Worm (Caenorhabditis elegans) whole organism, L1 larva: ENCODE results near the gene rmh-2.
A peak's percentile ranks its signal among the peaks of the same experiment; 100 is the strongest.

Experiments
- C04F5.9 ChIP-seq: sonication (generic microtip); optimal IDR thresholded peaks from 2 replicates; lab custom pipeline; 2016; ENCODE audit warnings: missing genetic modification characterization, missing compliant biosample characterization
- aha-1 ChIP-seq: fragments of 150-350 bp; optimal IDR thresholded peaks from 2 replicates; lab custom pipeline; 2014; ENCODE audit warnings: missing biosample characterization, missing genetic modification characterization
- ama-1 ChIP-seq: fragments of 150-350 bp; optimal IDR thresholded peaks from 2 replicates; lab custom pipeline; 2014
- blmp-1 ChIP-seq: fragments of 150-350 bp; optimal IDR thresholded peaks from 2 replicates; lab custom pipeline; 2014; ENCODE audit warnings: missing biosample characterization, missing genetic modification characterization
- ceh-63 ChIP-seq: fragments of 200-800 bp; sonication (Bioruptor generic); optimal IDR thresholded peaks from 2 replicates; lab custom pipeline; 2018; ENCODE audit warnings: mild to moderate bottlenecking, missing genetic modification characterization, missing compliant biosample characterization
- dsc-1 ChIP-seq: sonication (generic microtip); optimal IDR thresholded peaks from 2 replicates; lab custom pipeline; 2016; ENCODE audit warnings: mild to moderate bottlenecking, missing genetic modification characterization, missing compliant biosample characterization
- efl-1 ChIP-seq, 4 experiments: fragments of 150-350 bp; optimal IDR thresholded peaks in 3 of 4; peaks in 1 of 4; 1 replicate in 1 of 4; 2 replicates in 3 of 4; lab custom pipeline; 2014; ENCODE audit warnings: missing biosample characterization in 2 of 4, missing genetic modification characterization in 2 of 4, missing genetic modification reagents in 2 of 4
- elt-2 ChIP-seq: sonication (generic microtip); optimal IDR thresholded peaks from 2 replicates; lab custom pipeline; 2016; ENCODE audit warnings: missing genetic modification characterization, mild to moderate bottlenecking, inconsistent platforms, missing compliant biosample characterization, missing genetic modification reagents
- fkh-10 ChIP-seq: sonication (generic microtip); optimal IDR thresholded peaks from 2 replicates; lab custom pipeline; 2017; ENCODE audit warnings: missing biosample characterization, missing genetic modification reagents, missing genetic modification characterization
- fkh-8 ChIP-seq: sonication (generic microtip); optimal IDR thresholded peaks from 2 replicates; lab custom pipeline; 2016; ENCODE audit warnings: mild to moderate bottlenecking, missing genetic modification characterization, missing compliant biosample characterization
- fos-1 ChIP-seq: fragments of 150-350 bp; optimal IDR thresholded peaks from 2 replicates; lab custom pipeline; 2014; ENCODE audit warnings: missing biosample characterization, missing genetic modification characterization
- hlh-17 ChIP-seq: fragments of 200-800 bp; sonication (Bioruptor generic); optimal IDR thresholded peaks from 2 replicates; lab custom pipeline; 2018; ENCODE audit warnings: missing genetic modification characterization, mild to moderate bottlenecking, missing compliant biosample characterization, moderate library complexity, borderline replicate concordance
- hlh-4 ChIP-seq: sonication (generic microtip); optimal IDR thresholded peaks from 2 replicates; lab custom pipeline; 2016; ENCODE audit warnings: mild to moderate bottlenecking, missing genetic modification characterization, missing compliant biosample characterization
- irx-1 ChIP-seq: sonication (generic microtip); optimal IDR thresholded peaks from 2 replicates; lab custom pipeline; 2016; ENCODE audit warnings: missing genetic modification characterization, missing compliant biosample characterization
- lin-14 ChIP-seq: fragments of 200-800 bp; sonication (Bioruptor generic); optimal IDR thresholded peaks from 2 replicates; lab custom pipeline; 2018; ENCODE audit warnings: mild to moderate bottlenecking, missing genetic modification characterization, moderate library complexity, missing compliant biosample characterization
- lin-35 ChIP-seq, 2 experiments: fragments of 150-350 bp; optimal IDR thresholded peaks; 2 replicates each; lab custom pipeline; 2014; ENCODE audit warnings: missing biosample characterization in 2 of 2, missing genetic modification characterization in 2 of 2, missing genetic modification reagents in 2 of 2
- lir-3 ChIP-seq: sonication (generic microtip); optimal IDR thresholded peaks from 2 replicates; lab custom pipeline; 2016; ENCODE audit warnings: mild to moderate bottlenecking, missing genetic modification characterization, moderate library complexity, missing compliant biosample characterization; ENCODE audit not compliant: poor library complexity
- mab-9 ChIP-seq: fragments of 200-800 bp; sonication (Bioruptor generic); IDR thresholded peaks from 2 replicates; pipeline ENCODE4 v1.3.6; 2022; ENCODE audit warnings: missing genetic modification reagents, missing genetic modification characterization, missing compliant biosample characterization
- mdl-1 ChIP-seq, 2 experiments: fragments of 150-350 bp; optimal IDR thresholded peaks; 2 replicates each; lab custom pipeline; 2014 to 2017; ENCODE audit warnings: missing biosample characterization in 2 of 2, missing genetic modification characterization in 2 of 2, inconsistent platforms in 1 of 2
- mef-2 ChIP-seq: fragments of 150-350 bp; optimal IDR thresholded peaks from 2 replicates; lab custom pipeline; 2014; ENCODE audit warnings: missing biosample characterization, missing genetic modification characterization
- mep-1 ChIP-seq: fragments of 150-350 bp; optimal IDR thresholded peaks from 2 replicates; lab custom pipeline; 2014; ENCODE audit warnings: missing biosample characterization, missing genetic modification characterization
- nhr-11 ChIP-seq: fragments of 150-350 bp; optimal IDR thresholded peaks from 2 replicates; lab custom pipeline; 2014; ENCODE audit warnings: missing biosample characterization, missing genetic modification characterization
- nhr-28 ChIP-seq: fragments of 150-350 bp; optimal IDR thresholded peaks from 2 replicates; lab custom pipeline; 2014; ENCODE audit warnings: missing biosample characterization, missing genetic modification characterization
- nhr-47 ChIP-seq: sonication (generic microtip); optimal IDR thresholded peaks from 2 replicates; lab custom pipeline; 2016; ENCODE audit warnings: mild to moderate bottlenecking, missing genetic modification characterization, moderate library complexity, missing compliant biosample characterization
- nhr-71 ChIP-seq: sonication (generic microtip); optimal IDR thresholded peaks from 2 replicates; lab custom pipeline; 2016; ENCODE audit warnings: mild to moderate bottlenecking, missing genetic modification characterization, moderate library complexity, missing compliant biosample characterization
- nhr-76 ChIP-seq: sonication (generic microtip); optimal IDR thresholded peaks from 2 replicates; lab custom pipeline; 2017; ENCODE audit warnings: missing biosample characterization, missing genetic modification characterization
- nhr-77 ChIP-seq: fragments of 150-350 bp; optimal IDR thresholded peaks from 2 replicates; lab custom pipeline; 2014; ENCODE audit warnings: missing biosample characterization, missing genetic modification characterization
- nhr-84 ChIP-seq: sonication (generic microtip); optimal IDR thresholded peaks from 2 replicates; lab custom pipeline; 2017; ENCODE audit warnings: missing biosample characterization, missing genetic modification characterization
- nhr-85 ChIP-seq: sonication (generic microtip); peaks from one replicate; lab custom pipeline; 2016; ENCODE audit warnings: missing genetic modification characterization, inconsistent platforms, missing compliant biosample characterization
- pag-3 ChIP-seq: sonication (generic microtip); optimal IDR thresholded peaks from 2 replicates; lab custom pipeline; 2017; ENCODE audit warnings: missing genetic modification characterization, mild to moderate bottlenecking, missing compliant biosample characterization, antibody characterized with exemption, borderline replicate concordance; ENCODE audit not compliant: insufficient read depth
- skn-1 ChIP-seq: fragments of 150-350 bp; optimal IDR thresholded peaks from 2 replicates; lab custom pipeline; 2014; ENCODE audit warnings: missing biosample characterization, missing genetic modification characterization
- snu-23 ChIP-seq: sonication (generic microtip); optimal IDR thresholded peaks from 2 replicates; lab custom pipeline; 2016; ENCODE audit warnings: missing genetic modification characterization, missing compliant biosample characterization
- sptf-1 ChIP-seq: fragments of 150-350 bp; optimal IDR thresholded peaks from 2 replicates; lab custom pipeline; 2014; ENCODE audit warnings: missing biosample characterization, missing genetic modification characterization
- sup-37 ChIP-seq: fragments of 200-800 bp; sonication (Bioruptor generic); optimal IDR thresholded peaks from 2 replicates; lab custom pipeline; 2018; ENCODE audit warnings: mild to moderate bottlenecking, missing genetic modification characterization, missing compliant biosample characterization
- swsn-7 ChIP-seq: sonication (generic microtip); optimal IDR thresholded peaks from 2 replicates; lab custom pipeline; 2016; ENCODE audit warnings: missing genetic modification characterization, missing compliant biosample characterization
- unc-30 ChIP-seq: sonication (generic microtip); optimal IDR thresholded peaks from 2 replicates; lab custom pipeline; 2017; ENCODE audit warnings: missing biosample characterization, missing genetic modification characterization
- vab-15 ChIP-seq: sonication (generic microtip); optimal IDR thresholded peaks from 2 replicates; lab custom pipeline; 2017; ENCODE audit warnings: missing genotype, mild to moderate bottlenecking, missing genetic modification characterization, missing compliant biosample characterization
- ztf-4 ChIP-seq: fragments of 150-350 bp; optimal IDR thresholded peaks from 2 replicates; lab custom pipeline; 2014; ENCODE audit warnings: missing biosample characterization, missing genetic modification characterization

Gene rmh-2

ce11 chrV:9964152-9964785 is 33.7 kb upstream of the rmh-2 start (continued):
- TF ChIP-seq unc-30 (tag; lab: Kevin White, UChicago) (no peak), mdl-1 (tag; optimal IDR thresholded peaks at IDR 0.05; lab: Kevin White, UChicago) (no peak), sptf-1 (tag; lab: Kevin White, UChicago) (no peak), nhr-77 (tag; lab: Kevin White, UChicago) (no peak), fkh-8 (peak; percentile 50), efl-1 (optimal IDR thresholded peaks at IDR 0.05; lab: Kevin White, UChicago) (no peak), efl-1 (GFP tag; optimal IDR thresholded peaks at IDR 0.05 in 1 of 2; lab: Kevin White, UChicago) (peak in 1 of 2 experiments; percentile 88), hlh-4 (tag; lab: Kevin White, UChicago) (no peak), ama-1 (lab: Kevin White, UChicago) (no peak), ztf-4 (tag; lab: Kevin White, UChicago) (no peak), vab-15 (tag; lab: Kevin White, UChicago) (no peak), hlh-17 (no peak), fkh-10 (GFP tag; lab: Kevin White, UChicago) (no peak), aha-1 (tag; lab: Kevin White, UChicago) (no peak), lir-3 (tag; lab: Kevin White, UChicago) (no peak), dsc-1 (tag; lab: Kevin White, UChicago) (peak; percentile 32), nhr-11 (tag; lab: Kevin White, UChicago) (no peak), C04F5.9 (no peak), nhr-47 (peak; percentile 1), skn-1 (tag; lab: Kevin White, UChicago) (no peak), sup-37 (GFP tag; lab: Kevin White, UChicago) (no peak)

DNA sequence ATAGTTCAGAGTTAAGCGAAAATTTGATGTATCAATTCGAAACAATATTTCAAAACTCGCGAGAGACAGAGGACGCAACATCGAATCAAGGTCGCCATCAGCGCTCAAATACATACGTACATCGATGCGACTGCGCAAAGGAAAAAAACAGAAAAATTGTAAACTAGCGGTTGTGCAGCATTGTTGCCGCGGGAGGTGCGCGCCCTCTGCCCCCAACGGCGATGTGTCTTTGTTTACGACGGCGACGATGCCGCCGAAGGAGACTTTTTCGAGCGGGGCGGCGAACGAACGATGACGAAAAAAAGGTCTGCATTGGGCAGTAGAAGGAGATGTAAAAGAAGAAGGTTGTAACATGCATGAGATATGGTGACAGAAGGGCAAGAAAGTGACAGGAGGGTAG is 32.3 kb upstream of the rmh-2 start:
- TF ChIP-seq efl-1 (optimal IDR thresholded peaks at IDR 0.05; lab: Kevin White, UChicago) (no peak), efl-1 (GFP tag; optimal IDR thresholded peaks at IDR 0.05 in 1 of 2; lab: Kevin White, UChicago) (peak in 1 of 2 experiments; percentile 3), nhr-76 (tag; lab: Kevin White, UChicago) (no peak), nhr-85 (tag; lab: Kevin White, UChicago) (peak; percentile 81), lin-14 (GFP tag; lab: Kevin White, UChicago) (peak; percentile 64)

DNA sequence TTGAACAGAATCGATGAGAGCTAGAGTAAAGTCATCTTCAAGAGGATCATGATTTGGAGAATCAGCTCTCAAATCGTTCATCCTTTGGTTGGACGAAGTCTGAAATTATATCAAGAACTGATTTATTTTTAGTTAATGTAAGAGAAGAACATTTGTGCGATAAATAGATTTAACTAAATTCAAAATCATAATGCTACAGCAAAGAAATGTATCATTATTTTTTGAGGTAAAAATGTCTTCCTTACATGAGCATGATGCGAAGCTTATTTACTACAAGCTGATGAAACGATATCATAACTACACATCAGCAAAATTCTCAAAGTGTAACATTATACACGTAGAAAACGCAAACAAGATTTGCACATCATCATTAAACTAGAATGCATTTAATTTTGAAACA is 31.8 kb upstream of the rmh-2 start, which contains the start of gene madf-4:
Gene madf-4, minus strand, starts transcription at position 101 of the 400 bp plus-strand sequence.
- TF ChIP-seq nhr-71 (tag; lab: Kevin White, UChicago) (no peak), mab-9 (GFP tag; lab: Robert Waterston, UW) (no peak), nhr-84 (tag; lab: Kevin White, UChicago) (no peak), irx-1 (tag; lab: Kevin White, UChicago) (no peak), swsn-7 (tag; lab: Kevin White, UChicago) (no peak), elt-2 (no peak), ama-1 (lab: Kevin White, UChicago) (no peak), mep-1 (no peak), nhr-28 (tag; lab: Kevin White, UChicago) (no peak), ceh-63 (GFP tag; lab: Kevin White, UChicago) (no peak), mef-2 (no peak), fos-1 (tag; lab: Kevin White, UChicago) (no peak), snu-23 (GFP tag; lab: Kevin White, UChicago) (no peak), pag-3 (tag; lab: Kevin White, UChicago) (no peak), lin-35 (GFP tag; optimal IDR thresholded peaks at IDR 0.05; lab: Kevin White, UChicago) (no peak), sptf-1 (tag; lab: Kevin White, UChicago) (no peak), blmp-1 (tag; lab: Kevin White, UChicago) (no peak)
- TF ChIP-seq, all 84 proteins: peak for 0
